Worm (Caenorhabditis elegans) whole organism, L4 larva: ENCODE data around the gene gpa-7.

ENCODE experiments used
- aly-2 ChIP-seq: sonication (generic microtip); optimal IDR thresholded peaks from 2 replicates; lab custom pipeline; 2018; ENCODE audit warnings: missing biosample characterization, missing genetic modification characterization
- dmd-9 ChIP-seq: fragments of 200-800 bp; sonication (Bioruptor generic); IDR thresholded peaks from 2 replicates; pipeline ENCODE4 v1.3.6; 2022; ENCODE audit warnings: missing genetic modification reagents, missing genetic modification characterization, missing compliant biosample characterization
- dpl-1 ChIP-seq: fragments of 150-350 bp; optimal IDR thresholded peaks from 2 replicates; lab custom pipeline; 2014; ENCODE audit warnings: missing biosample characterization, missing genetic modification reagents, missing genetic modification characterization
- fkh-10 ChIP-seq: fragments of 150-350 bp; optimal IDR thresholded peaks from 2 replicates; lab custom pipeline; 2014; ENCODE audit warnings: missing biosample characterization, missing genetic modification reagents, missing genetic modification characterization
- hif-1 ChIP-seq, 2 experiments: sonication (generic microtip); optimal IDR thresholded peaks; 2 replicates each; lab custom pipeline; 2016 to 2017; ENCODE audit warnings: missing compliant biosample characterization in 2 of 2, missing genetic modification characterization in 2 of 2, missing genetic modification reagents in 2 of 2, missing genotype in 2 of 2, mild to moderate bottlenecking in 1 of 2
- pha-4 ChIP-seq, 2 experiments: fragments of 150-350 bp in 1 of 2; fragments of 200-800 bp in 1 of 2; sonication (Bioruptor generic) in 1 of 2; IDR thresholded peaks in 1 of 2; optimal IDR thresholded peaks in 1 of 2; 2 replicates each; pipeline versions ENCODE4 v1.3.6 to Lab custom; 2014 to 2022; ENCODE audit warnings: missing genetic modification characterization in 2 of 2, missing genetic modification reagents in 2 of 2, missing biosample characterization in 1 of 2, missing compliant biosample characterization in 1 of 2
- snpc-1.2 ChIP-seq: fragments of 200-800 bp; sonication (Bioruptor generic); IDR thresholded peaks from 2 replicates; pipeline ENCODE4 v1.3.6; 2022; ENCODE audit warnings: missing genetic modification reagents, missing genetic modification characterization, missing compliant biosample characterization
- snpc-4 ChIP-seq: fragments of 150-350 bp; optimal IDR thresholded peaks from 2 replicates; lab custom pipeline; 2014; ENCODE audit warnings: missing biosample characterization, missing genetic modification characterization
- ztf-11 ChIP-seq: fragments of 150-350 bp; optimal IDR thresholded peaks from 2 replicates; lab custom pipeline; 2014; ENCODE audit warnings: missing biosample characterization, missing genetic modification characterization

ce11 chrIV:10391827-10392226 is 12.0 kb upstream of the gpa-7 start, which contains the start of gene spe-26:
- no peak for TF ChIP-seq dmd-9 (GFP tag; lab: Robert Waterston, UW)
- TF ChIP-seq hif-1 (tag; optimal IDR thresholded peaks at IDR 0.05; lab: Kevin White, UChicago): no peak
- TF ChIP-seq snpc-1.2 (GFP tag; lab: Robert Waterston, UW): no peak
- no peak for TF ChIP-seq dpl-1 (GFP tag; lab: Kevin White, UChicago)
- TF ChIP-seq pha-4 (GFP tag; IDR thresholded peaks at IDR 0.05; lab: Robert Waterston, UW): no peak
- TF ChIP-seq pha-4 (tag; optimal IDR thresholded peaks at IDR 0.05; lab: Kevin White, UChicago): no peak
- no peak for TF ChIP-seq aly-2 (tag; lab: Kevin White, UChicago)
- TF ChIP-seq fkh-10 (GFP tag; lab: Kevin White, UChicago): no peak
- no peak for TF ChIP-seq ztf-11
- TF ChIP-seq snpc-4 (tag; lab: Kevin White, UChicago): no peak
